Fruit fly (Drosophila melanogaster) whole organism, prepupa: ENCODE results near the gene Epp.

Experiments used
- Blimp-1 ChIP-seq: fragments of 200-800 bp; sonication (Bioruptor generic); optimal IDR thresholded peaks from 3 replicates; lab custom pipeline; 2017; ENCODE audit warnings: missing biosample characterization, missing genetic modification characterization, mild to moderate bottlenecking, moderate library complexity, missing genetic modification reagents
- CG10669 ChIP-seq: fragments of 200-800 bp; sonication (Bioruptor generic); optimal IDR thresholded peaks from 3 replicates; lab custom pipeline; 2018; ENCODE audit warnings: missing biosample characterization, mild to moderate bottlenecking, missing genetic modification characterization, moderate library complexity
- CG11294 ChIP-seq: fragments of 200-800 bp; sonication (Bioruptor generic); IDR thresholded peaks from 2 replicates; pipeline ENCODE4 v1.3.6; 2022; ENCODE audit warnings: missing biosample characterization, missing genetic modification characterization
- CG15336 ChIP-seq: fragments of 200-800 bp; sonication (Bioruptor generic); IDR thresholded peaks from 2 replicates; pipeline ENCODE4 v1.3.6; 2022; ENCODE audit warnings: missing biosample characterization, missing genetic modification characterization
- CG1621 ChIP-seq: fragments of 200-800 bp; sonication (Bioruptor generic); optimal IDR thresholded peaks from 3 replicates; lab custom pipeline; 2018; ENCODE audit warnings: missing biosample characterization, mild to moderate bottlenecking, missing genetic modification characterization
- CG16779 ChIP-seq: fragments of 200-800 bp; sonication (Bioruptor generic); optimal IDR thresholded peaks from 3 replicates; lab custom pipeline; 2017; ENCODE audit warnings: missing biosample characterization, mild to moderate bottlenecking, missing genetic modification characterization
- CG3032 ChIP-seq: fragments of 200-800 bp; optimal IDR thresholded peaks from 2 replicates; lab custom pipeline; 2019; ENCODE audit warnings: missing biosample characterization, mild to moderate bottlenecking, missing genetic modification characterization, moderate library complexity
- CG31627 ChIP-seq: fragments of 200-800 bp; sonication (Bioruptor generic); optimal IDR thresholded peaks from 3 replicates; lab custom pipeline; 2016; ENCODE audit warnings: missing biosample characterization, missing genetic modification characterization
- CG32006 ChIP-seq: fragments of 200-800 bp; sonication (Bioruptor generic); optimal IDR thresholded peaks from 3 replicates; lab custom pipeline; 2017; ENCODE audit warnings: missing biosample characterization, mild to moderate bottlenecking, missing genetic modification characterization
- CG34406 ChIP-seq: fragments of 200-800 bp; sonication (Bioruptor generic); optimal IDR thresholded peaks from 3 replicates; lab custom pipeline; 2016; ENCODE audit warnings: missing biosample characterization, missing genetic modification characterization
- CG3919 ChIP-seq: fragments of 200-800 bp; sonication (Bioruptor generic); optimal IDR thresholded peaks from 3 replicates; lab custom pipeline; 2016; ENCODE audit warnings: missing biosample characterization, missing genetic modification characterization
- CG4318 ChIP-seq: fragments of 200-800 bp; sonication (Bioruptor generic); optimal IDR thresholded peaks from 3 replicates; lab custom pipeline; 2017; ENCODE audit warnings: missing biosample characterization, mild to moderate bottlenecking, missing genetic modification characterization
- CG6163 ChIP-seq: fragments of 200-800 bp; sonication (Bioruptor generic); IDR thresholded peaks from 3 replicates; pipeline ENCODE4 v1.3.6; 2022; ENCODE audit warnings: missing biosample characterization, missing genetic modification characterization
- CG6276 ChIP-seq: fragments of 200-800 bp; sonication (Bioruptor generic); optimal IDR thresholded peaks from 2 replicates; lab custom pipeline; 2017; ENCODE audit warnings: missing biosample characterization, mild to moderate bottlenecking, missing genetic modification characterization
- CG6792 ChIP-seq: fragments of 200-800 bp; sonication (Bioruptor generic); optimal IDR thresholded peaks from 3 replicates; lab custom pipeline; 2016; ENCODE audit warnings: missing biosample characterization, missing genetic modification characterization
- CG6808 ChIP-seq: fragments of 200-800 bp; sonication (Bioruptor generic); optimal IDR thresholded peaks from 3 replicates; lab custom pipeline; 2017; ENCODE audit warnings: missing biosample characterization, missing genetic modification characterization, mild to moderate bottlenecking, moderate library complexity, missing genetic modification reagents
- CG6854 ChIP-seq: fragments of 200-800 bp; sonication (Bioruptor generic); optimal IDR thresholded peaks from 2 replicates; lab custom pipeline; 2017; ENCODE audit warnings: missing biosample characterization, mild to moderate bottlenecking, missing genetic modification characterization
- CG8119 ChIP-seq: fragments of 200-800 bp; sonication (Bioruptor generic); IDR thresholded peaks from 3 replicates; pipeline ENCODE4 v1.3.6; 2022; ENCODE audit warnings: missing biosample characterization, missing genetic modification characterization
- CG8632 ChIP-seq: fragments of 200-800 bp; sonication (Bioruptor generic); optimal IDR thresholded peaks from 3 replicates; lab custom pipeline; 2016; ENCODE audit warnings: missing biosample characterization, missing genetic modification characterization
- CG9139 ChIP-seq: fragments of 200-800 bp; sonication (Bioruptor generic); optimal IDR thresholded peaks from 3 replicates; lab custom pipeline; 2017; ENCODE audit warnings: missing biosample characterization, mild to moderate bottlenecking, missing genetic modification characterization
- Eip75B ChIP-seq: fragments of 200-800 bp; sonication (Bioruptor generic); optimal IDR thresholded peaks from 3 replicates; lab custom pipeline; 2016; ENCODE audit warnings: missing biosample characterization, missing genetic modification characterization
- Eip78C ChIP-seq: fragments of 200-800 bp; sonication (Bioruptor generic); peaks from one replicate; lab custom pipeline; 2016; ENCODE audit warnings: missing biosample characterization, missing genetic modification characterization
- Eip93F ChIP-seq: fragments of 200-800 bp; sonication (Bioruptor generic); optimal IDR thresholded peaks from 2 replicates; lab custom pipeline; 2016; ENCODE audit warnings: missing biosample characterization, mild to moderate bottlenecking, missing genetic modification characterization
- Ets21C ChIP-seq: fragments of 200-800 bp; sonication (Bioruptor generic); optimal IDR thresholded peaks from 3 replicates; lab custom pipeline; 2016; ENCODE audit warnings: missing biosample characterization, missing genetic modification characterization
- Ets96B ChIP-seq: fragments of 200-800 bp; optimal IDR thresholded peaks from 2 replicates; lab custom pipeline; 2019; ENCODE audit warnings: missing biosample characterization, mild to moderate bottlenecking, missing genetic modification characterization, moderate library complexity
- Hr39 ChIP-seq: fragments of 200-800 bp; sonication (Bioruptor generic); optimal IDR thresholded peaks from 2 replicates; lab custom pipeline; 2016; ENCODE audit warnings: missing biosample characterization, missing genetic modification characterization
- Hr4 ChIP-seq: fragments of 200-800 bp; sonication (Bioruptor generic); optimal IDR thresholded peaks from 3 replicates; lab custom pipeline; 2016; ENCODE audit warnings: missing biosample characterization, missing genetic modification characterization
- Lpt ChIP-seq: fragments of 200-800 bp; sonication (Bioruptor generic); optimal IDR thresholded peaks from 3 replicates; lab custom pipeline; 2016; ENCODE audit warnings: missing biosample characterization, missing genetic modification characterization
- Met ChIP-seq: fragments of 200-800 bp; sonication (Bioruptor generic); optimal IDR thresholded peaks from 3 replicates; lab custom pipeline; 2016; ENCODE audit warnings: missing biosample characterization, missing genetic modification characterization
- OdsH ChIP-seq: fragments of 200-800 bp; sonication (Bioruptor generic); optimal IDR thresholded peaks from 3 replicates; lab custom pipeline; 2016; ENCODE audit warnings: missing biosample characterization, missing genetic modification characterization
- Smox ChIP-seq: fragments of 200-800 bp; sonication (Bioruptor generic); optimal IDR thresholded peaks from 3 replicates; lab custom pipeline; 2016; ENCODE audit warnings: missing biosample characterization, missing genetic modification characterization
- Sox102F ChIP-seq: fragments of 200-800 bp; sonication (Bioruptor generic); optimal IDR thresholded peaks from 2 replicates; lab custom pipeline; 2016; ENCODE audit warnings: missing biosample characterization, mild to moderate bottlenecking, missing genetic modification characterization
- Sox14 ChIP-seq: fragments of 200-800 bp; sonication (Bioruptor generic); optimal IDR thresholded peaks from 3 replicates; lab custom pipeline; 2016; ENCODE audit warnings: missing biosample characterization, missing genetic modification characterization
- Sox15 ChIP-seq: fragments of 200-800 bp; sonication (Bioruptor generic); optimal IDR thresholded peaks from 3 replicates; lab custom pipeline; 2016; ENCODE audit warnings: missing biosample characterization, missing genetic modification characterization
- achi ChIP-seq: fragments of 200-800 bp; sonication (Bioruptor generic); optimal IDR thresholded peaks from 3 replicates; lab custom pipeline; 2016; ENCODE audit warnings: missing biosample characterization, missing genetic modification characterization
- cyc ChIP-seq: fragments of 200-800 bp; sonication (Bioruptor generic); optimal IDR thresholded peaks from 3 replicates; lab custom pipeline; 2016; ENCODE audit warnings: missing biosample characterization, missing genetic modification characterization
- dsx ChIP-seq: fragments of 200-800 bp; optimal IDR thresholded peaks from 3 replicates; lab custom pipeline; 2019; ENCODE audit warnings: missing biosample characterization, mild to moderate bottlenecking, missing genetic modification characterization, moderate library complexity; ENCODE audit not compliant: poor library complexity, severe bottlenecking
- esn ChIP-seq: fragments of 200-800 bp; sonication (Bioruptor generic); optimal IDR thresholded peaks from 2 replicates; lab custom pipeline; 2016; ENCODE audit warnings: missing biosample characterization, mild to moderate bottlenecking, missing genetic modification characterization, moderate library complexity
- fd59A ChIP-seq: fragments of 200-800 bp; sonication (Bioruptor generic); optimal IDR thresholded peaks from 2 replicates; lab custom pipeline; 2017; ENCODE audit warnings: missing biosample characterization, mild to moderate bottlenecking, missing genetic modification characterization, missing genetic modification reagents
- fd85E ChIP-seq: fragments of 200-800 bp; sonication (Bioruptor generic); optimal IDR thresholded peaks from 3 replicates; lab custom pipeline; 2016; ENCODE audit warnings: missing biosample characterization, missing genetic modification characterization
- lz ChIP-seq: fragments of 200-800 bp; sonication (Bioruptor generic); optimal IDR thresholded peaks from 3 replicates; lab custom pipeline; 2016; ENCODE audit warnings: missing biosample characterization, missing genetic modification characterization
- net ChIP-seq: fragments of 200-800 bp; sonication (Bioruptor generic); optimal IDR thresholded peaks from 3 replicates; lab custom pipeline; 2016; ENCODE audit warnings: missing biosample characterization, missing genetic modification characterization
- pdm3 ChIP-seq: fragments of 200-800 bp; sonication (Bioruptor generic); optimal IDR thresholded peaks from 3 replicates; lab custom pipeline; 2016; ENCODE audit warnings: missing biosample characterization, missing genetic modification characterization
- svp ChIP-seq: fragments of 200-800 bp; sonication (Bioruptor generic); peaks from one replicate; lab custom pipeline; 2016; ENCODE audit warnings: missing biosample characterization, missing genetic modification characterization
- vri ChIP-seq: fragments of 200-800 bp; sonication (Bioruptor generic); optimal IDR thresholded peaks from 3 replicates; lab custom pipeline; 2016; ENCODE audit warnings: missing biosample characterization, mild to moderate bottlenecking, missing genetic modification characterization

Gene Epp

DNA sequence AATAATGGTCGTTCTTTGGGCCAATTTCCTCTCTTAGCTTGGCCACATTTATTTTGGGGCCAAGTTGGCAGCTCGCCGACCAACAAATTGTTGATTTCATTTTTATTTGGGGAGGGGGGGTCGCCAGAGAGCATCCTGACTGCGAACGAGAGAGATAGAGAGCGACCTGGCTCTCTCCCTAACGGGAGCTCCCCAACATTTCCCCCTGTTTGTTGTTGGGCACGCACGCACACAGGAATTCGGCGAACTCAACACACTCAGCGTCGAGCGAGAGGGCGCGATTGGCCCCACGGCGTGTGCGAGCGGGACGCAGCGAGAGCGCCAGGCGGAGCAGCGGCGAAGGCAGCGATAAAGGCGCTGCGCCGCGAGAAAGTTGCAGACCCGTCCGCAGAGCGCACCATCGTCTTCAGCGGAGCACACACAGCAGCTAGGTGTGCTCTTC, 29.9 kb downstream of the Epp start, which contains the start of gene CG31140 (continued):
- TF ChIP-seq Smox: no peak
- peak; percentile 45 for TF ChIP-seq svp (GFP tag; lab: Kevin White, UChicago)
- peak; percentile 23 for TF ChIP-seq Sox102F (GFP tag; lab: Kevin White, UChicago)
- peak; percentile 27 for TF ChIP-seq CG6808 (GFP tag; lab: Kevin White, UChicago)
- peak; percentile 48 for TF ChIP-seq CG1621 (tag; lab: Kevin White, UChicago)
- peak; percentile 79 for TF ChIP-seq CG6854 (GFP tag; lab: Kevin White, UChicago)
- peak; percentile 80 for TF ChIP-seq Eip78C
- TF ChIP-seq CG6792: no peak
- TF ChIP-seq, all 60 proteins: peak for 22

DNA sequence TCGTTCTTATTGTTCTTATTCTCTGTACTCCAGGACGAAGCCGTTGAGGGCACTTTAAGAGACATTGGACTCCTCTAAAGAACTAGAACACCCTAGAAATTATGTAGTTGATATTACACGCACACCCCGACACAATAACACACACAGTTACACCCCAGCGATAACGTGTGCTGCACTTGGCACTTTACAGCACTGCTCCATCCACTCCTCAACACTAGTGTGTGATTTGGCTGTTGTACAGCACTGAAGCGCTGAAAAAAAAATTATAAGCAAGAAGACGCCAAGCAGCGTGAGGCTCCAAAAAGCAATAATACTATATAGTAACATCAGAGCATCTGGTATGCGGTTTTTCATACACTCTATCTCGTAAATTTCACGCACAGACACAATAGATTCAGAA, 31.9 kb downstream of the Epp start:
- TF ChIP-seq Met (GFP tag; lab: Kevin White, UChicago) (no peak), CG11294 (no peak), esn (no peak), CG4318 (no peak)

DNA sequence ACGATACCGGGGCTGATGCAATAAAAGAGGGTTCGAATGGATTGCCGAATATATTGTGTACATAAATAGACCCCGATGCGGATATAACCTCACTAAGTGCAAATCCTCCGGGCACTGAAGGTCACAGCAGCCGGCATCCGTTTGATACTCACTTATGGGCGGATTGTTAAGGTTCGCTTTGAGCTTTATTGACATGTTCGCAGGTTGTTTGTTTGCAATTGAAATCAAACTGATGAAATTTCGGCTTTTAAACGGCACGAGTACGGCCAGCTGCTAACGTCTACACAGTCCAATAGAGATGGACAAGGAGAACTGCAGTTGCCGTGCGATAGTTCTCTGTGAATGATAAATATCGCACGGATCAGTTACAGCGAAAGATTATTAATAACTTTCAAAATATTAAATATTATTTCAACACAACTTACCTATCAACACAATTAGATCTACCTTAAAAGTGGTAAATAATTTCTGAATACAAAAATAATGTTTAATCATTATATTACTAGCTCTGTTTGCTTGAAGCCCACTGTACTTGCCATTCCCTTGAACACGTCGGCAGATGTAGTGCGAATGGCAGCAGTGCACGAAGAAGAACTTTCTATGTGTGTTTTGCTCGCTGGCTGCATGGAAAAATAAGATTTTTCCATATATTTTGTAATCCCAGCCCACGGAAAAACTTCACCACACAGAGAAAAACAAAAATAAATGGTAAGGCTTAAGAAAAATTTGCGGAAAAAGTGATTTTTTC, 34.5 kb downstream of the Epp start, which contains the start of the genes GluProRS and AP-1sigma:
TSS of gene GluProRS (minus strand) at position 301 of the 748 bp plus-strand sequence.
TSS of gene AP-1sigma (plus strand) at position 561 of the 748 bp plus-strand sequence.
- peak; percentile 79 for TF ChIP-seq achi (GFP tag; lab: Kevin White, UChicago)
- peak; percentile 88 for TF ChIP-seq Sox14 (GFP tag; lab: Kevin White, UChicago)
- peak; percentile 89 for TF ChIP-seq cyc (GFP tag; lab: Kevin White, UChicago)
- TF ChIP-seq Sox102F (GFP tag; lab: Kevin White, UChicago): peak; percentile 82
- peak; percentile 92 for TF ChIP-seq lz (GFP tag; lab: Kevin White, UChicago)
- peak; percentile 94 for TF ChIP-seq CG6163 (GFP tag; lab: Robert Waterston, UW)
- TF ChIP-seq Met (GFP tag; lab: Kevin White, UChicago): no peak
- TF ChIP-seq CG3919 (GFP tag; lab: Kevin White, UChicago): peak; percentile 87
- peak; percentile 93 for TF ChIP-seq esn
- TF ChIP-seq CG3032: peak; percentile 86
- peak; percentile 81 for TF ChIP-seq CG10669 (GFP tag; lab: Kevin White, UChicago)
- peak; percentile 76 for TF ChIP-seq dsx
- peak; percentile 62 for TF ChIP-seq Lpt (GFP tag; lab: Kevin White, UChicago)
- TF ChIP-seq vri: peak; percentile 74
- TF ChIP-seq CG15336: peak; percentile 90
- no peak for TF ChIP-seq CG16779 (tag; lab: Kevin White, UChicago)
- TF ChIP-seq Eip75B (GFP tag; lab: Kevin White, UChicago): peak; percentile 87
- peak; percentile 63 for TF ChIP-seq CG8632 (GFP tag; lab: Kevin White, UChicago)
- peak; percentile 65 for TF ChIP-seq CG34406 (GFP tag; lab: Kevin White, UChicago)
- TF ChIP-seq Blimp-1: peak; percentile 60
- TF ChIP-seq fd59A (GFP tag; lab: Kevin White, UChicago): peak; percentile 59
- TF ChIP-seq CG32006 (GFP tag; lab: Kevin White, UChicago): peak; percentile 85
- no peak for TF ChIP-seq CG6276 (GFP tag; lab: Kevin White, UChicago)
- peak; percentile 81 for TF ChIP-seq Sox15 (GFP tag; lab: Kevin White, UChicago)
- peak; percentile 91 for TF ChIP-seq CG11294
- TF ChIP-seq Hr4: peak; percentile 87
- TF ChIP-seq Ets96B (tag; lab: Kevin White, UChicago): peak; percentile 82
- peak; percentile 57 for TF ChIP-seq Eip93F (GFP tag; lab: Kevin White, UChicago)
- peak; percentile 89 for TF ChIP-seq Hr39
- peak; percentile 92 for TF ChIP-seq OdsH (GFP tag; lab: Kevin White, UChicago)
- TF ChIP-seq Smox: peak; percentile 88
- peak; percentile 90 for TF ChIP-seq pdm3
- peak; percentile 77 for TF ChIP-seq CG4318
- TF ChIP-seq CG1621 (tag; lab: Kevin White, UChicago): peak; percentile 66
- peak; percentile 90 for TF ChIP-seq CG8119 (GFP tag; lab: Robert Waterston, UW)
- TF ChIP-seq Ets21C: peak; percentile 87
- peak; percentile 67 for TF ChIP-seq CG6808 (GFP tag; lab: Kevin White, UChicago)
- TF ChIP-seq CG9139: no peak
- peak; percentile 91 for TF ChIP-seq CG31627 (GFP tag; lab: Kevin White, UChicago)
- TF ChIP-seq fd85E (GFP tag; lab: Kevin White, UChicago): peak; percentile 50
- peak; percentile 93 for TF ChIP-seq svp (GFP tag; lab: Kevin White, UChicago)
- TF ChIP-seq net (GFP tag; lab: Kevin White, UChicago): peak; percentile 82
- TF ChIP-seq CG6854 (GFP tag; lab: Kevin White, UChicago): no peak
